Worm (Caenorhabditis elegans): Measurements from ENCODE around the gene ceh-60.

The ceh-60 gene

DNA sequence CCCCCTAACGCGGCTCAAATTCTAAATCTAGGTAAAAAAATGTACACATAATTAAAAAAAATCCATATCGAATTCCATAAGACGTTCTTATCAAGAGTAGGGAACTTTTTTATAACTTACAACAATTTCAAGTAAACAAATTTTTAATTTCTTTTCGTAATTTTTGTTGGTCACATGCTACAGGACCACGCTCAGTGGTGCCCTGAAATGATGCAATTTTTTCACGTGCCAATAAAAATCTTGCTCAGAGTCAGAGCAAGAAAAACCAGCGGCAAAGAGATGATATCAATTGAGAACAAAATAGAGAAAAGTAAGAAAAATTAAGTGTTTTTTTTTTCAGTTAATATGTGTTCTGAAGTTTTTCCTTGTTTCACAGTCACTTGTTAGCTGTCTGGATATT is 1.9 kb upstream of the ceh-60 start:
- TF ChIP-seq ets-7 (tag; optimal IDR thresholded peaks at IDR 0.05) (no peak), pes-1 (GFP tag; IDR thresholded peaks at IDR 0.05) (no peak), hnd-1 (tag; optimal IDR thresholded peaks at IDR 0.05) (no peak), tra-4 (tag; optimal IDR thresholded peaks at IDR 0.05) (no peak)

DNA sequence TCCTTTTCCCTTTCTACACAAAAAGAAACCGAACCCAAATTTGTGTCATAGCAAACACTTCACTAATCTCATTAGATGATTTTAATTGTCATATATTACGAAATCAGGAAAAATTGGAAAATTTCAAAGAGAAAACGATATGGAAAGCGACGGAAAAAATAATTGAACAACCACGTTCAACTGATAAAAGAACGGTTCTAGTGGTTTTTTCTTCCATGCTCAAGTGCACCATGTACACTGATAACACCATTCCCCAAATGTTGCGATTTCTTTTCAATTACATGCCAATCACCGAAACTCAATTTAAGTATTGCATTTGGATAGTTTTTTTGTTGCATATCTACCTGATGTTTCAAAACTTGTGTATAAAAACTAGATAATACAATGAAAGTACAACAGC is 645 bp upstream of the ceh-60 start:
- no peak for TF ChIP-seq F13C5.2 (tag; optimal IDR thresholded peaks at IDR 0.05)
- no peak for TF ChIP-seq B0310.2 (tag; optimal IDR thresholded peaks at IDR 0.05)
- TF ChIP-seq hmbx-1 (tag; optimal IDR thresholded peaks at IDR 0.05), result no peak
- no peak for TF ChIP-seq flt-1 (GFP tag; IDR thresholded peaks at IDR 0.05)
- no peak for TF ChIP-seq hnd-1 (tag; optimal IDR thresholded peaks at IDR 0.05)
- no peak for TF ChIP-seq pes-1 (GFP tag; IDR thresholded peaks at IDR 0.05)
- no peak for TF ChIP-seq scrt-1 (GFP tag; IDR thresholded peaks at IDR 0.05)
- no peak for TF ChIP-seq ets-7 (tag; optimal IDR thresholded peaks at IDR 0.05)
- TF ChIP-seq hmg-4 (GFP tag; optimal IDR thresholded peaks at IDR 0.05), result no peak
- no peak for TF ChIP-seq ceh-36 (tag; optimal IDR thresholded peaks at IDR 0.05)
- no peak for TF ChIP-seq ama-1 (optimal IDR thresholded peaks at IDR 0.05)

DNA sequence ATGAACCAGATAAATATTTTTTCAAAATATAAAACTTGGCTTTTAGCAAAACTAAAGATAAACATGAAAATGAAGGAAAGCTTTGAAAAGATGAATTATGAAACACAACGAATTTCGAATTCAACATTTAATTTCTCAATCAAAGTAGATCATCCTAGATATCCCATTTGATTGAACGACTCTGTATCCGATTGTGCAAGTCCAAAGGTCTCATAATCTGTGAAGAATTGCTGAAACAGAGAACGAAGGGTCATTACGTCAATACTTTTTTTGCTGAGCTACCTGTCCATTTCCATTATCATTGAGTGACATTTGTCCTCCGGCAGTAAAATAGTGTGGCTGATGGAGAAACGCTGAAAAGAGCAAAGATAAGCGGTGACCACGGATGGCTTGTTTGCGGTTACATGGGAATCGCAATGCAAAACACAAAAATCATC is 7.3 kb downstream of the ceh-60 start:
- no peak for TF ChIP-seq tbx-37 (GFP tag; conservative IDR thresholded peaks at IDR 0.05)
- TF ChIP-seq hmg-4 (GFP tag; optimal IDR thresholded peaks at IDR 0.05), result no peak
- no peak for TF ChIP-seq pes-1 (GFP tag; IDR thresholded peaks at IDR 0.05)
- TF ChIP-seq ets-7 (tag; optimal IDR thresholded peaks at IDR 0.05), result no peak
- TF ChIP-seq scrt-1 (GFP tag; IDR thresholded peaks at IDR 0.05), result no peak
- TF ChIP-seq aly-1 (tag; optimal IDR thresholded peaks at IDR 0.05), result no peak
- no peak for TF ChIP-seq sea-1 (GFP tag; conservative IDR thresholded peaks at IDR 0.05)
- TF ChIP-seq F13C5.2 (tag; optimal IDR thresholded peaks at IDR 0.05), result no peak
- no peak for TF ChIP-seq ceh-36 (tag; optimal IDR thresholded peaks at IDR 0.05)
- no peak for TF ChIP-seq ama-1 (optimal IDR thresholded peaks at IDR 0.05)
- no peak for TF ChIP-seq tbx-11 (GFP tag; IDR thresholded peaks at IDR 0.05)
- no peak for TF ChIP-seq flt-1 (GFP tag; IDR thresholded peaks at IDR 0.05)

DNA sequence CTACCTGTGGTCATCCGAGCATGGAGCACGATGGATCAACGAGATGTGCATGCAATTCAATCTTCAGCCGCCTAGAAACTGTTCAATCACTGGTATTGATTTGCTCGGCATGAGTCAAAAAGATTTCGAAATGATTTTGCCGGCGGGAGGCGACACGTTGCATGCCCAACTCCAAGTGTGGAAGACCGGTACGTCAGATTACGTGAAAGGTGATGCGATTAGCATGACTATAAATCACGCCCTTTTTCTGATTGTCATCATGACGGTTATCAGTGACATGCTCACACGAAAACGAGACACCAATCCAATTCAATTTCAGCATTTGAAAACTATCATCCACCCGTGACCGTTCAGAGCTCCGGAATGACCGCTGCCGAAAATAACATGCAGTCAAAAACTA is 9.3 kb downstream of the ceh-60 start:
- TF ChIP-seq hnd-1 (tag; optimal IDR thresholded peaks at IDR 0.05) (no peak), ceh-13 (GFP tag; optimal IDR thresholded peaks at IDR 0.05) (no peak), hmbx-1 (tag; optimal IDR thresholded peaks at IDR 0.05) (no peak), ama-1 (optimal IDR thresholded peaks at IDR 0.05) (no peak), F13C5.2 (tag; optimal IDR thresholded peaks at IDR 0.05) (no peak), tbx-11 (GFP tag; IDR thresholded peaks at IDR 0.05) (no peak), ets-7 (tag; optimal IDR thresholded peaks at IDR 0.05) (no peak), tbx-37 (GFP tag; conservative IDR thresholded peaks at IDR 0.05) (no peak), flt-1 (GFP tag; IDR thresholded peaks at IDR 0.05) (no peak)

DNA sequence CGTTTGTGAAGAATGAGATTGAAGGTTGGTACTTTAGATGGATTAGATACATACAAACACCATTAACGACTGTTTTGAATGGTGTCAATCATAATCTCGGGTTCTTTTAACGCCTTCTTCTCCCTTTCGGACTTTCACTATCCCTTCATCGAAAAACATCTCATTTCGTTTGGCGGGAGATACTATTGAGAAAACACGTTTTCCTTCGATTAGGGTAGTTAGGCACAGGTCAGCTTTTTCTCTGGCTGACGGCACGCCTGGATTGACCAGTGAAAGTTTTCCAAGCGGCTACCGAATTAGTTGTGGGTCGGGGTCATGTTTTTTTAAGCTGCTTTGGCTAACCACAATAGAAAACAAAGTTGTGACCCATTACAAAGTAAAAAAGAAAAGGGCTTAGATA is 10.0 kb downstream of the ceh-60 start:
- TF ChIP-seq ets-7 (tag; optimal IDR thresholded peaks at IDR 0.05) (no peak), ceh-13 (GFP tag; optimal IDR thresholded peaks at IDR 0.05) (no peak), aly-1 (tag; optimal IDR thresholded peaks at IDR 0.05) (no peak), sea-1 (GFP tag; conservative IDR thresholded peaks at IDR 0.05) (no peak), tra-4 (tag; optimal IDR thresholded peaks at IDR 0.05) (no peak)

DNA sequence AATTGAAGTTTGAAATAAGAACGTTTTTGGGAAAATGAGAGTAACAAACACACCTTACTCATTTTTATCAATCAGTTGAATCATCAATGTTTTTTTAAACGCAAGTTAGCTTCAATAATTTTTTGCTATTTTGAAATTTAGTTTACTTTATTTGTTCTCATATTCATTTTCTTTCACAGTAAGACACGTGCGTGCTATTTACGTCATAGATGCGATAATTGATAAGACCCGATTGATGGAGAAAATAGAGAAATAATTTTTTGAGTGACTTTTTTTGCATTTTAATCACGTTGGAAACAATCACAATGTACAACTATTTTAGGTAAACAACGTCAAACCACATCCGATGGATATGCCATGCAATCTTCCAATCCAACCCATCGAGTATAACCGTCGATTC is 10.5 kb downstream of the ceh-60 start:
- TF ChIP-seq hnd-1 (tag; optimal IDR thresholded peaks at IDR 0.05), result no peak

DNA sequence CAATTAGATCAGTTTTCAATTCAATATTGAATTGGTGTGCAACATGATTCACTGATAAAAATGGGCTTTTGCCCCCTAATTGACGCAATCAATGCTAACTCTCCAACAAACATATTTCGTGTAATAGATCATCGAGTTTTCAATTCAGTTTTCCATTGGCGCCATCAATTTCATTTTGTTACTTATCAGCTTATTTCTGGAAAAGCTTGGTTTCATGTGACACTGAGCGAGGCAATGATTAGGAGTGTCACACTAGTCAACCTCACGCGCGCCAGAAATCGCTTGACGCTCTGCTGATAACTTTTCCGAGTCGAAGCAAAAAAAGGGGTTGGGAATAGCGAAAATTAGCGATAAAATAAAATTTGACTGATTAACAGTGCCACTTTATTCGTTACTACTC is 11.4 kb downstream of the ceh-60 start, which contains the start of gene ets-4:
ets-4 (plus strand) TSS at position 347 of the 400 bp plus-strand sequence.
- no peak for TF ChIP-seq F13C5.2 (tag; optimal IDR thresholded peaks at IDR 0.05)
- no peak for TF ChIP-seq aly-1 (tag; optimal IDR thresholded peaks at IDR 0.05)
- TF ChIP-seq sea-1 (GFP tag; conservative IDR thresholded peaks at IDR 0.05), result no peak
- TF ChIP-seq hmbx-1 (tag; optimal IDR thresholded peaks at IDR 0.05), result no peak
- no peak for TF ChIP-seq ceh-13 (GFP tag; optimal IDR thresholded peaks at IDR 0.05)
- no peak for TF ChIP-seq ets-7 (tag; optimal IDR thresholded peaks at IDR 0.05)
- TF ChIP-seq pes-1 (GFP tag; IDR thresholded peaks at IDR 0.05), result no peak
- TF ChIP-seq flt-1 (GFP tag; IDR thresholded peaks at IDR 0.05), result no peak
- TF ChIP-seq ama-1 (optimal IDR thresholded peaks at IDR 0.05), result no peak
- TF ChIP-seq hnd-1 (tag; optimal IDR thresholded peaks at IDR 0.05), result no peak
- no peak for TF ChIP-seq scrt-1 (GFP tag; IDR thresholded peaks at IDR 0.05)
- TF ChIP-seq tra-4 (tag; optimal IDR thresholded peaks at IDR 0.05), result no peak
- no peak for TF ChIP-seq tbx-37 (GFP tag; conservative IDR thresholded peaks at IDR 0.05)
- no peak for TF ChIP-seq hmg-4 (GFP tag; optimal IDR thresholded peaks at IDR 0.05)
- TF ChIP-seq ceh-36 (tag; optimal IDR thresholded peaks at IDR 0.05), result no peak
- no peak for TF ChIP-seq tbx-11 (GFP tag; IDR thresholded peaks at IDR 0.05)
- no peak for TF ChIP-seq B0310.2 (tag; optimal IDR thresholded peaks at IDR 0.05)

DNA sequence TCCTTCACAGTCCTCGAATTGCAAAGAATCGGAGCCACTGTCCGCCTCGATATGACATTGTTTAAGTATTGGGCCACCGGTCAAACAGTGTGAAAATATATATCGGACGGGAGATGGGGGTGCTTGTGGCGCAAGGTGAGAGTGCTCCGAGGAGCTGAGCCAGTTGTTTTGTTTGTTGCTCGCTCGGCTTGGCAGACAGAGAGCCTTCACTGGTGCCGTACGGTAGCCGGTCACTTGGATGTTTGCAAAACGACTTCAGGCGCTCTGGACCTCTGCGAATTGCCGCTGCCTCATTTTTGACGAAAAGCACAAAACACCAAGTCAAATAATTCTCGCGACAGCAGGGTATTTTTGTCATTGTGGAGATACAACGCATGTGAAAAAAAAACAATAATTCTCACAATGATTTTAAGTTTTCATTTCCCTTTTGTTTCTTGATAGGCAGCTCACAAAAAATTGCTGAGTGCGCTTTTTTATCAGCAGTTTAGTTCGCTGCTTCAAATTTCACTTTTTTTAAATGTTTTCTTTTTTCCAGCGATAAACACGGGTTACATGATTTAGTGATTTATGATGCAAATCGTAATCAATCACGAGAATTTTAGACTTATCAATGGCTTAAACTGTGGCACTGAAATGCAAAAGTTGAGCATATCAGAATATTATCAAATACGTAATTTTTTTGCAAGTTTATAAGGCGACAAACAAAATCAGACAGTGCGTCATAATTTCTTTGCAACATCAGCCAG is 12.7 kb downstream of the ceh-60 start:
- TF ChIP-seq hmbx-1 (tag; optimal IDR thresholded peaks at IDR 0.05), result no peak

DNA sequence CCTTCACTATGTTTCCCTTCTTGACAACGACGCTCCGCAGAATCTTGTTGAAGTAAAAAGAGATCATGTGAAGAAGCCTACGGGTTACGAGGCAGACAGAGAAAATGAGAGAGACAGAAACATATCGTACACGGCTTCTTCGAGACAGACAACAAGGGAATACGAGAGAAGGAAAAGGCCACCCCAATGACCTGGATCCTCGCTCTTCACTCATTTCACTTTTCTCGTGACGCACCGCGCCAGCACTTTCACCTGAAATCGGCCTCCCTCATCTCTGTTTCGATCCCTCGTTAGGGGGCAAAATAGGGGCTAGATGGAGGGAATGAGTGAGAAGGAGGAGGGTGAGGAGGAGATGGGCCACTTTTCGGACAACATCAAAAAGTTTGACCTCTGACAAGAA is 14.7 kb downstream of the ceh-60 start:
- no peak for TF ChIP-seq tra-4 (tag; optimal IDR thresholded peaks at IDR 0.05)
- TF ChIP-seq hmg-4 (GFP tag; optimal IDR thresholded peaks at IDR 0.05), result no peak
- no peak for TF ChIP-seq F13C5.2 (tag; optimal IDR thresholded peaks at IDR 0.05)
- TF ChIP-seq tbx-11 (GFP tag; IDR thresholded peaks at IDR 0.05), result no peak
- no peak for TF ChIP-seq B0310.2 (tag; optimal IDR thresholded peaks at IDR 0.05)
- TF ChIP-seq ets-7 (tag; optimal IDR thresholded peaks at IDR 0.05), result no peak
- TF ChIP-seq ceh-13 (GFP tag; optimal IDR thresholded peaks at IDR 0.05), result no peak
- TF ChIP-seq aly-1 (tag; optimal IDR thresholded peaks at IDR 0.05), result no peak
- TF ChIP-seq ama-1 (optimal IDR thresholded peaks at IDR 0.05), result no peak
- TF ChIP-seq flt-1 (GFP tag; IDR thresholded peaks at IDR 0.05), result no peak
- TF ChIP-seq tbx-37 (GFP tag; conservative IDR thresholded peaks at IDR 0.05), result no peak
- TF ChIP-seq sea-1 (GFP tag; conservative IDR thresholded peaks at IDR 0.05), result no peak
- no peak for TF ChIP-seq ceh-36 (tag; optimal IDR thresholded peaks at IDR 0.05)
- no peak for TF ChIP-seq hnd-1 (tag; optimal IDR thresholded peaks at IDR 0.05)
- no peak for TF ChIP-seq scrt-1 (GFP tag; IDR thresholded peaks at IDR 0.05)
- TF ChIP-seq pes-1 (GFP tag; IDR thresholded peaks at IDR 0.05), result no peak
- TF ChIP-seq hmbx-1 (tag; optimal IDR thresholded peaks at IDR 0.05), result no peak

All from whole organism, early embryonic.